Worm (Caenorhabditis elegans) whole organism, young adult: ENCODE data around the gene brc-2.

Experiments used
- Y53G8AR.9 ChIP-seq: fragments of 200-800 bp; sonication (Bioruptor generic); conservative IDR thresholded peaks from 2 replicates; pipeline ENCODE4 v1.3.6; 2022; ENCODE audit warnings: missing genetic modification reagents, missing genetic modification characterization, missing compliant biosample characterization
- ama-1 ChIP-seq, 3 experiments: fragments of 150-350 bp in 1 of 3; sonication (generic microtip) in 2 of 3; optimal IDR thresholded peaks; 2 replicates each; lab custom pipeline; 2014 to 2018; ENCODE audit warnings: missing biosample characterization in 2 of 3, missing genetic modification characterization in 2 of 3, missing genetic modification reagents in 2 of 3
- ceh-91 ChIP-seq: fragments of 200-800 bp; sonication (Bioruptor generic); IDR thresholded peaks from 2 replicates; pipeline ENCODE4 v1.3.6; 2022; ENCODE audit warnings: missing genetic modification reagents, missing genetic modification characterization, missing compliant biosample characterization
- hlh-12 ChIP-seq: sonication (generic microtip); optimal IDR thresholded peaks from 2 replicates; lab custom pipeline; 2016; ENCODE audit warnings: missing genetic modification characterization, missing compliant biosample characterization
- lsl-1 ChIP-seq: fragments of 200-800 bp; sonication (Bioruptor generic); optimal IDR thresholded peaks from 2 replicates; lab custom pipeline; 2018; ENCODE audit warnings: mild to moderate bottlenecking, missing genetic modification characterization, moderate library complexity, missing compliant biosample characterization
- nfya-1 ChIP-seq: sonication (generic microtip); optimal IDR thresholded peaks from 2 replicates; lab custom pipeline; 2017; ENCODE audit warnings: antibody characterized with exemption, missing compliant biosample characterization, missing genetic modification characterization, borderline replicate concordance; ENCODE audit not compliant: insufficient read depth
- tbp1 ChIP-seq: fragments of 200-800 bp; sonication (Bioruptor generic); optimal IDR thresholded peaks from 2 replicates; lab custom pipeline; 2018; ENCODE audit warnings: mild to moderate bottlenecking, missing genetic modification characterization, missing compliant biosample characterization

DNA sequence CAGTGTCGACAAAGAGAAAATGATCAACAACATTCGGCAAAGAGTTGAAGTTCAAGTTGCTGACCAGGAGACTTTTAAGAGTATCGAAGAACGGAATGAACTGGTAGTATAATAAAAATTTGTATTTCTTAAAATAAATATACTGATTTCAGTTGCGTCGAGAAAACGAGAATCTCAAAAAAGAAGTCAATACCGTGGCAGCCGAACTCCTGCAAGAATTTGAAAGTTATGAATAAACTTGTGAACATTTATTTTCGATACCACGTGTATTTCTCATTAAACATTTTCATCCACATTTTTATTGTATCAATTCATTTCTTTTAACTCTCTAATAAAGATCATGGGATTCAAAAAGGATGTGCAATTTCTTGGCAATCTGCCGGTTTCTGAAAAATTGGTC, 32.9 kb downstream of the brc-2 start, which contains the start of gene K04C2.8:
- TF ChIP-seq tbp1 (GFP tag; lab: Kevin White, UChicago) (no peak), Y53G8AR.9 (GFP tag; lab: Robert Waterston, UW) (no peak), ceh-91 (GFP tag; lab: Robert Waterston, UW) (no peak), ama-1 (optimal IDR thresholded peaks at IDR 0.05; lab: Kevin White, UChicago) (no peak), ama-1 (GFP tag; optimal IDR thresholded peaks at IDR 0.05; lab: Kevin White, UChicago) (no peak), lsl-1 (no peak), nfya-1 (no peak), hlh-12 (tag; lab: Kevin White, UChicago) (no peak)
